Worm (Caenorhabditis elegans): Measurements from ENCODE around the gene tofu-1.

DNA sequence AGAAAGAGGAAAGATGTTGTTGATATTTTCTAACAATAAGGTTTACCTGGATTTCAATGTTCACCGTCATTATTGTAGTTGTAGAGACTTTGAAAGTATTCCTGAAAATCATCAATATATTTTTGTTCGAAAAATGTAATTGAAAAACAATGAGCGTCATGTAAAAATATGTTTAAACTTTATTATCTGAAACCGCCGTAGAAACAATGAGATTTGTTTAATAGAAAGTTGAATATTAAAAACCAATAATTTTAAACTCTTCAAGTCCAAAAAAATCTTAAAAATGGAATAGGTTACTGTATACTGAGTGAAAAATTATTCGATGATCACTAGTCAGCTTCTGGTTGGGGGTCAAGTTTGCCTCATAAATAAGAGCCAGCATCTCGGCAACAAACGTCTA lies 22.7 kb upstream of the tofu-1 start, which contains the start of gene anmt-3:
- TF ChIP-seq nhr-77 (tag; optimal IDR thresholded peaks at IDR 0.05) (no peak), dpl-1 (GFP tag; optimal IDR thresholded peaks at IDR 0.05) (no peak), hlh-4 (tag; optimal IDR thresholded peaks at IDR 0.05) (no peak), efl-1 (optimal IDR thresholded peaks at IDR 0.05) (no peak), efl-1 (GFP tag; optimal IDR thresholded peaks at IDR 0.05 in 1 of 2) (peak in 1 of 2 experiments; percentile 25), ets-5 (GFP tag; IDR thresholded peaks at IDR 0.05) (no peak), fos-1 (tag; optimal IDR thresholded peaks at IDR 0.05) (no peak), tbx-2 (tag; optimal IDR thresholded peaks at IDR 0.05) (no peak), aly-2 (tag; optimal IDR thresholded peaks at IDR 0.05) (no peak), F16B12.6 (tag; optimal IDR thresholded peaks at IDR 0.05) (no peak), unc-98 (GFP tag; IDR thresholded peaks at IDR 0.05) (no peak), lin-35 (GFP tag; optimal IDR thresholded peaks at IDR 0.05) (no peak), elt-3 (tag; optimal IDR thresholded peaks at IDR 0.05) (no peak)

Measured in whole organism, L1 larva.